Fruit fly (Drosophila melanogaster) whole organism, adult: Measurements from ENCODE around the gene NPFR.

Experiments
- CG12768 ChIP-seq: fragments of 200-800 bp; sonication (Bioruptor generic); optimal IDR thresholded peaks from 2 replicates; lab custom pipeline; 2017; ENCODE audit warnings: missing biosample characterization, missing genetic modification characterization, mild to moderate bottlenecking, moderate library complexity, missing genetic modification reagents
- CG5204 ChIP-seq: fragments of 200-800 bp; sonication (Bioruptor generic); optimal IDR thresholded peaks from 2 replicates; lab custom pipeline; 2016; ENCODE audit warnings: missing biosample characterization, missing genetic modification characterization
- CG7045 ChIP-seq: fragments of 200-800 bp; sonication (Bioruptor generic); optimal IDR thresholded peaks from 2 replicates; lab custom pipeline; 2017; ENCODE audit warnings: missing biosample characterization, mild to moderate bottlenecking, missing genetic modification characterization
- Hr96 ChIP-seq: fragments of 200-800 bp; sonication (Bioruptor generic); optimal IDR thresholded peaks from 2 replicates; lab custom pipeline; 2016; ENCODE audit warnings: missing biosample characterization, missing genetic modification characterization
- Mnt ChIP-seq: fragments of 200-800 bp; sonication (Bioruptor generic); optimal IDR thresholded peaks from 2 replicates; lab custom pipeline; 2016; ENCODE audit warnings: missing biosample characterization, mild to moderate bottlenecking, missing genetic modification characterization
- bab1 ChIP-seq: fragments of 200-800 bp; sonication (Bioruptor generic); optimal IDR thresholded peaks from 3 replicates; lab custom pipeline; 2019; ENCODE audit warnings: missing biosample characterization, mild to moderate bottlenecking, missing genetic modification characterization, moderate library complexity
- cic ChIP-seq: fragments of 200-800 bp; sonication (Bioruptor generic); optimal IDR thresholded peaks from 2 replicates; lab custom pipeline; 2017; ENCODE audit warnings: missing biosample characterization, mild to moderate bottlenecking, missing genetic modification characterization, moderate library complexity
- cnc ChIP-seq, 2 experiments: fragments of >200 bp; optimal IDR thresholded peaks; 2 replicates each; lab custom pipeline; 2017
- kay ChIP-seq: fragments of 200-800 bp; sonication (Bioruptor generic); peaks from one replicate; lab custom pipeline; 2016; ENCODE audit warnings: missing biosample characterization, missing genetic modification characterization, borderline replicate concordance
- ovo ChIP-seq: fragments of 200-800 bp; sonication (Bioruptor generic); optimal IDR thresholded peaks from 2 replicates; lab custom pipeline; 2016; ENCODE audit warnings: missing biosample characterization, missing genetic modification characterization
- toe ChIP-seq: fragments of 200-800 bp; sonication (Bioruptor generic); optimal IDR thresholded peaks from 2 replicates; lab custom pipeline; 2016; ENCODE audit warnings: missing biosample characterization, missing genetic modification characterization

dm6 chr3R:6153574-6153973, 33.5 kb upstream of the NPFR start:
- TF ChIP-seq cic (no peak), ovo (GFP tag; lab: Kevin White, UChicago) (no peak), CG7045 (no peak), cnc (optimal IDR thresholded peaks at IDR 0.05; lab: Kevin White, UChicago) (no peak), CG12768 (GFP tag; lab: Kevin White, UChicago) (no peak), kay (GFP tag; lab: Kevin White, UChicago) (no peak), Hr96 (GFP tag; lab: Kevin White, UChicago) (no peak), Mnt (GFP tag; lab: Kevin White, UChicago) (no peak), CG5204 (GFP tag; lab: Kevin White, UChicago) (no peak), toe (no peak), bab1 (GFP tag; lab: Kevin White, UChicago) (no peak)
